Worm (Caenorhabditis elegans): Measurements from ENCODE around the gene ZC404.2.

ce11 chrV:6801850-6802249 is 14.1 kb downstream of the ZC404.2 start, which contains the start of gene dmsr-10:
- no peak for TF ChIP-seq him-1 (tag; optimal IDR thresholded peaks at IDR 0.05)
- TF ChIP-seq W03F9.2 (tag; optimal IDR thresholded peaks at IDR 0.05), result no peak

Data from whole organism, L4/young adult.